Fruit fly (Drosophila melanogaster) whole organism, embryonic: Measurements from ENCODE around the gene Usf.

ENCODE experiments used
- CG14860 ChIP-seq: fragments of 200-800 bp; sonication (Bioruptor generic); IDR thresholded peaks from 3 replicates; pipeline ENCODE4 v1.3.6; 2022; ENCODE audit warnings: missing biosample characterization, missing genetic modification characterization; ENCODE audit not compliant: partially characterized antibody
- CG17361 ChIP-seq: fragments of 200-800 bp; sonication (Bioruptor generic); IDR thresholded peaks from 3 replicates; pipeline ENCODE4 v1.3.6; 2022; ENCODE audit warnings: missing biosample characterization, missing genetic modification characterization
- CG4820 ChIP-seq: fragments of 200-800 bp; sonication (Bioruptor generic); optimal IDR thresholded peaks from 3 replicates; lab custom pipeline; 2016; ENCODE audit warnings: missing biosample characterization, missing genetic modification characterization
- bab2 ChIP-seq: fragments of 200-800 bp; sonication (Bioruptor generic); optimal IDR thresholded peaks from 2 replicates; lab custom pipeline; 2016; ENCODE audit warnings: missing biosample characterization, missing genetic modification characterization

Usf gene

DNA sequence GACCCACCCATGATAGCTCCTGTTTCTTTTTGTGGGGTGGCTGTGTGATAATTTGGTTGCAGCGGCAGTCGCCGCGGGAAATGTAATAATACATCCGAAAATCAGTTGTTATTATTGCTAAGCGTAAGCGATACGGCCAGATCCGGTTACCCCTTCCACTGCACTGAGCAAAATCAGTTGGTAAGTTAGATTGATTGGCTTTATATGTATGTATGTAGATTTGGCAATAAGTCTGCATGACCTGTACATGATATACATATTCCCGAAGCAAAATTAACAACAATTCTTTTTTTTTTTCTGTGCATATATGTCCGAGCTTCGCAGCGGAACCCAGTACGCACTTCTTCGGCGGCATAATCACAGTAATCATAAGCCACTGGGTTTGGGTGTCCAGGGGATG, 50.4 kb downstream of the Usf start (continued):
- no peak for TF ChIP-seq CG14860 (GFP tag; lab: Robert Waterston, UW)
- TF ChIP-seq bab2: peak; percentile 57
- TF ChIP-seq CG17361 (GFP tag; lab: Robert Waterston, UW): peak; percentile 38; the same call in 1 of the 3 replicates
- peak; percentile 33 for TF ChIP-seq CG4820 (GFP tag; lab: Kevin White, UChicago)
